Worm (Caenorhabditis elegans): ENCODE results near the gene K02E10.7.

Gene K02E10.7

DNA sequence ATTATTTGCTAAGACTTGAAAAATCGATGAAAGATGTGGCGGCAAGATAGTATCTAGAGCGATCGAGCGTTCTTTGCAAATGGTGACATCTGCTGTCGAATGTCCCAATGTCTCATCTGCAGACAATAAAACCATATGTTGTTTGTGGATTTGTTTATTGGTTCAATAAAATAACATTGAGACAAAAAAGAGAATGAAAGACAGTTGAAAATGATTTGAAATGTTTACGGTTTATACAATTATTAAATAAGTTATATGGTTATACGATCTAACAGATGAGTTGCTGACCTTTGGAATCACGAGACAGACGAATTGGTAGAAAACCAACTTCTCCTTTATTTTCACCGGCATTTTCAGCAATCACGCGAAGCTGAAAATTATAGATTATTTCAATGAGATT lies 34.7 kb downstream of the K02E10.7 start, which contains the start of gene R04B3.2 (continued):
- TF ChIP-seq snpc-3.4 (tag; optimal IDR thresholded peaks at IDR 0.05), result no peak

- TF ChIP-seq let-526 (GFP tag; IDR thresholded peaks at IDR 0.05) (no peak), madf-3 (GFP tag; IDR thresholded peaks at IDR 0.05) (no peak), aptf-3 (GFP tag; IDR thresholded peaks at IDR 0.05) (no peak), sea-2 (GFP tag; IDR thresholded peaks at IDR 0.05) (no peak), ztf-25 (GFP tag; IDR thresholded peaks at IDR 0.05) (no peak), ztf-22 (GFP tag; optimal IDR thresholded peaks at IDR 0.05) (no peak), hlh-26 (GFP tag; conservative IDR thresholded peaks at IDR 0.05) (no peak)
Observed at ce11 chrX:2471303-2471702, 37.0 kb downstream of the K02E10.7 start, which contains the start of gene R04B3.1. R04B3.1 (minus strand) TSS chrX:2471403.

DNA sequence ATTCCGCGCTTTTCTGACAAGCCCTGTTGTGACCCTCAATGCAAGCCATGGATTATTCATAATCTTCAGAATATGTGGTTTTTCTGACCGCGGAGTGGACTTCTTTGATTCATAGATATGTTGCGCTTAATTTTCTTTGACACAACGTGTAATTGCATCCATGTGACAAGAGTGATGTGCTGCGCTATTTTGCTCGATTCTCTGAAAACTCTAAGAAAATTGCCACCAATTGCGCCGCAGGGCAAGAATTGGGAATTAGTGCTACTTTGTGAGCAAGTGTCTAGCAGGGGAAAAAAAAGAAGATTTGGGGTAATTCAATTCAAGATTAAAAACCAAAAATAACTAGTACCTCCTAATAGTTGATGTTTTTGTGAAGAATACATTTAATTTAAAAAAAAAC lies 44.3 kb downstream of the K02E10.7 start:
- TF ChIP-seq rcor-1 (GFP tag; IDR thresholded peaks at IDR 0.05) (no peak), Y95B8A.8 (GFP tag; IDR thresholded peaks at IDR 0.05) (no peak), tlf-1 (GFP tag; optimal IDR thresholded peaks at IDR 0.05) (no peak), hmg-20 (GFP tag; IDR thresholded peaks at IDR 0.05) (no peak), F33H1.4 (GFP tag; IDR thresholded peaks at IDR 0.05) (no peak), dox-1 (GFP tag; IDR thresholded peaks at IDR 0.05) (no peak), aptf-2 (GFP tag; conservative IDR thresholded peaks at IDR 0.05) (no peak), B0035.1 (tag; optimal IDR thresholded peaks at IDR 0.05) (no peak), lsy-27 (tag; optimal IDR thresholded peaks at IDR 0.05; ENCODE audit: borderline replicate concordance, insufficient read depth) (no peak), madf-6 (GFP tag; IDR thresholded peaks at IDR 0.05) (no peak), Y53G8AR.9 (GFP tag; conservative IDR thresholded peaks at IDR 0.05) (no peak), rpc-1 (optimal IDR thresholded peaks at IDR 0.05) (no peak), rpc-1 (tag; optimal IDR thresholded peaks at IDR 0.05) (no peak), sdz-38 (tag; optimal IDR thresholded peaks at IDR 0.05) (no peak), F57A8.1 (GFP tag; optimal IDR thresholded peaks at IDR 0.05) (no peak), Y56A3A.18 (GFP tag; IDR thresholded peaks at IDR 0.05) (no peak), chd-7 (tag; optimal IDR thresholded peaks at IDR 0.05) (no peak), nhr-90 (tag; optimal IDR thresholded peaks at IDR 0.05) (no peak), ceh-79 (tag; optimal IDR thresholded peaks at IDR 0.05) (no peak)

DNA sequence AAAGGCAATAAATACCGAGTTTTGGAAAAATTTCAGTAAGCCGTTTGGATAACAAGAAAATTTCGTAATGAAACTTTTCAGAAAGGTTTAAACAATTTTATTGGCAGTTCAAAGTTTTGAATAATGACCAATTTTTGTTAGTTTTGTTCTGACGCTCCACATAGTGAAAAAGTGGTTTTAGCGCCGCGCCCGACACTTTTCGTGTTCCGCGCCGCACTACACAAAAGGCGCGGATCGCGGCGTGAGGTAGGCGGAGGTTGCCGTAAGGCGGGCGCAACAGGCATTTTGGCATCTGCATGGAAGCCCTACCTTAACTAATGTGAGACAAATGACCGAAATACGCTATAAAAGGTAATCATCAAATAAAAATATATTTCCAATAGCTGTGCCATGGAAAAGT lies 46.6 kb downstream of the K02E10.7 start:
- TF ChIP-seq snpc-4 (GFP tag; optimal IDR thresholded peaks at IDR 0.05) (no peak), snpc-4 (tag; optimal IDR thresholded peaks at IDR 0.05) (peak in 2 of 4 experiments; percentile 52 to 76), F37B4.10 (GFP tag; IDR thresholded peaks at IDR 0.05) (no peak), snpc-1.1 (tag; optimal IDR thresholded peaks at IDR 0.05; ENCODE audit: insufficient read depth) (peak; percentile 42)

DNA sequence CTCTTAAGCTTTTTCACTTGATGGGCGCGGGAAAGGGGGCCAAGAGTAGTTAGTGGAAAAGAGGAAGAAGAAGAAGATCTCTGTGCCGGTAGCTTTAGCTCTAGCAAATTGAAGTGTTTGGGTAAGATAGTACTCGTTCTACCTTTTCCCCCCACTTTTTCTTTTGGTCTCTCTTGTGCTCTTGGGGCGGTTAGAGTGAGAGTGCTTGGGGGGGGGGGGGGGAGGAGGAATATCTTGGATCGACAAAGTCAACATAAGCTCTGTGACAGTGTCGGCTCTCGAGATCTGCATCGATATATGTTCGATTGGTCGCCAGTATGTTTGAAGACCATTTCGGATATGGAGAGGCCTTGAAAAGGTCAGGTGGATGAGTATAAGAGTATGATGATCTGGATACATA lies 48.6 kb downstream of the K02E10.7 start, which contains the start of gene fox-1:
Gene fox-1 (minus strand): TSS at position 101 of the 400 bp plus-strand sequence.
- TF ChIP-seq let-526 (GFP tag; IDR thresholded peaks at IDR 0.05), result no peak

DNA sequence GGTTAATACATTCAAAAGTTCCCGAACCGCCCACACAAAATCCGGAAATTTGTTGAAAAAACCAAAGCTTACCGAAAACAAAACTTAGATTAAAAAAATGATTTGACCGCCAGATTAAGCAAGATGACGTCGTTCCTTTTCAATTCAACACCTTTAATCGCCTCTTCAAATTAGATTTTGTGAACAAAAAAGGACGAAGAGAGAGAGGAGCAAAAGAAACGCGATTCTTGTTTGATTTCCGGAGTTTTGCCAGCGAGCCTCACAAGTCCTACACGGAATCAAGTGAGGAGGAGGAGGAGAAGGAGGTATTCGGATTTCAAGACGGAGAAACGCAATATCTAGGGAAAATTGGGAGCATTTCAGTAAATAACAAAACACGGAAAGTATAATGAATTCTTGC lies 50.9 kb downstream of the K02E10.7 start:
- TF ChIP-seq unc-130 (GFP tag; optimal IDR thresholded peaks at IDR 0.05) (no peak), lin-40 (tag; optimal IDR thresholded peaks at IDR 0.05) (no peak), nhr-179 (tag; optimal IDR thresholded peaks at IDR 0.05) (no peak), zim-3 (tag; optimal IDR thresholded peaks at IDR 0.05) (no peak), lag-1 (GFP tag; IDR thresholded peaks at IDR 0.05) (no peak), F57A8.1 (GFP tag; optimal IDR thresholded peaks at IDR 0.05) (no peak)
